Fruit fly (Drosophila melanogaster): ENCODE results near the gene CG4511.

The CG4511 gene

dm6 chr3R:10852232-10852774 lies 2.0 kb upstream of the CG4511 start, which contains the start of gene CG4565:
CG4565 (plus strand) TSS chr3R:10852724.
- TF ChIP-seq CG13296 (GFP tag; optimal IDR thresholded peaks at IDR 0.05) (peak; percentile 27), nmo (GFP tag; optimal IDR thresholded peaks at IDR 0.05) (peak; percentile 0), lov (optimal IDR thresholded peaks at IDR 0.05) (no peak), lov (GFP tag; IDR thresholded peaks at IDR 0.05) (no peak), Sry-δ (GFP tag; optimal IDR thresholded peaks at IDR 0.05) (peak; percentile 54), Dp (GFP tag; optimal IDR thresholded peaks at IDR 0.05) (peak; percentile 57), CG7987 (GFP tag; optimal IDR thresholded peaks at IDR 0.05) (peak; percentile 31), Ets97D (GFP tag; optimal IDR thresholded peaks at IDR 0.05) (peak; percentile 43), trem (tag; optimal IDR thresholded peaks at IDR 0.05) (peak; percentile 48), pfk (GFP tag; optimal IDR thresholded peaks at IDR 0.05) (no peak), ato (GFP tag; IDR thresholded peaks at IDR 0.05; ENCODE audit: partially characterized antibody) (peak; percentile 58), CG14710 (tag; optimal IDR thresholded peaks at IDR 0.05) (peak; percentile 26), ranshi (GFP tag; IDR thresholded peaks at IDR 0.05) (no peak), croc (GFP tag; conservative IDR thresholded peaks at IDR 0.05) (no peak), CG10274 (GFP tag; optimal IDR thresholded peaks at IDR 0.05) (no peak), CG32772 (GFP tag; IDR thresholded peaks at IDR 0.05) (no peak), CG17829 (tag; optimal IDR thresholded peaks at IDR 0.05) (peak; percentile 8), CG17912 (GFP tag; optimal IDR thresholded peaks at IDR 0.05) (no peak), hb (GFP tag; IDR thresholded peaks at IDR 0.05; ENCODE audit: partially characterized antibody) (0 out of 3 replicates have a peak, but pooled peaks have one; percentile 19), jigr1 (GFP tag; IDR thresholded peaks at IDR 0.05) (no peak), Dll (GFP tag; IDR thresholded peaks at IDR 0.05; ENCODE audit: partially characterized antibody) (peak; percentile 61), Abd-B (GFP tag; optimal IDR thresholded peaks at IDR 0.05) (no peak), tna (GFP tag; IDR thresholded peaks at IDR 0.05; ENCODE audit: partially characterized antibody) (peak; percentile 41; the same call in 1 of the 2 replicates), vnd (GFP tag; IDR thresholded peaks at IDR 0.05; ENCODE audit: partially characterized antibody) (0 out of 3 replicates have a peak, but pooled peaks have one; percentile 31), mld (GFP tag; IDR thresholded peaks at IDR 0.05; ENCODE audit: partially characterized antibody) (0 out of 3 replicates have a peak, but pooled peaks have one; percentile 21), CG8765 (GFP tag; IDR thresholded peaks at IDR 0.05) (no peak), her (GFP tag; optimal IDR thresholded peaks at IDR 0.05) (peak; percentile 18), HLH4C (GFP tag; IDR thresholded peaks at IDR 0.05; ENCODE audit: partially characterized antibody) (peak; percentile 35; the same call in 1 of the 3 replicates), Blimp-1 (GFP tag; optimal IDR thresholded peaks at IDR 0.05) (no peak), MBD-R2 (GFP tag; IDR thresholded peaks at IDR 0.05) (0 out of 2 replicates have a peak, but pooled peaks have one; percentile 21), Nf-YC (tag; optimal IDR thresholded peaks at IDR 0.05) (peak; percentile 87), psq (GFP tag; optimal IDR thresholded peaks at IDR 0.05) (no peak), nom (GFP tag; optimal IDR thresholded peaks at IDR 0.05) (peak; percentile 9), chinmo (GFP tag; IDR thresholded peaks at IDR 0.05; ENCODE audit: partially characterized antibody) (0 out of 4 replicates have a peak, but pooled peaks have one; percentile 54), CG10565 (GFP tag; optimal IDR thresholded peaks at IDR 0.05) (no peak), CG16813 (GFP tag; IDR thresholded peaks at IDR 0.05; ENCODE audit: partially characterized antibody) (peak; percentile 11; the same call in 1 of the 3 replicates), BEAF-32 (GFP tag; optimal IDR thresholded peaks at IDR 0.05) (peak; percentile 41), Myb (GFP tag; optimal IDR thresholded peaks at IDR 0.05) (peak; percentile 88), Bgb (GFP tag; IDR thresholded peaks at IDR 0.05; ENCODE audit: partially characterized antibody) (peak; percentile 29; the same call in 1 of the 2 replicates), vvl (GFP tag; IDR thresholded peaks at IDR 0.05) (peak; percentile 22; the same call in 1 of the 2 replicates), ftz-f1 (GFP tag; optimal IDR thresholded peaks at IDR 0.05) (peak; percentile 54), nerfin-1 (tag; optimal IDR thresholded peaks at IDR 0.05) (peak; percentile 32), CoRest (tag; optimal IDR thresholded peaks at IDR 0.05) (peak; percentile 10), onecut (GFP tag; IDR thresholded peaks at IDR 0.05) (peak; percentile 96), CG18476 (GFP tag; optimal IDR thresholded peaks at IDR 0.05) (no peak), bsh (GFP tag; optimal IDR thresholded peaks at IDR 0.05) (no peak), pros (GFP tag; optimal IDR thresholded peaks at IDR 0.05) (peak; percentile 13)

All from whole organism, embryonic.